Fruit fly (Drosophila melanogaster): Measurements from ENCODE around the gene HisRS.

The HisRS gene

dm6 chrX:18524594-18525266 is 9.5 kb downstream of the HisRS start (continued):
- TF ChIP-seq Mes4 (GFP tag; optimal IDR thresholded peaks at IDR 0.05) (no peak), CG18599 (GFP tag; optimal IDR thresholded peaks at IDR 0.05) (peak; percentile 50), nau (GFP tag; optimal IDR thresholded peaks at IDR 0.05) (peak; percentile 4), Ets65A (GFP tag) (peak; percentile 89), CG13424 (tag; optimal IDR thresholded peaks at IDR 0.05) (peak; percentile 59), unc-4 (GFP tag; IDR thresholded peaks at IDR 0.05; ENCODE audit: partially characterized antibody) (no peak), Chrac-16 (GFP tag; optimal IDR thresholded peaks at IDR 0.05) (peak; percentile 16), CG6813 (GFP tag; optimal IDR thresholded peaks at IDR 0.05) (peak; percentile 2), CG17359 (tag; optimal IDR thresholded peaks at IDR 0.05) (peak; percentile 34), CG15696 (tag; optimal IDR thresholded peaks at IDR 0.05) (peak; percentile 63), gem (tag; optimal IDR thresholded peaks at IDR 0.05) (peak; percentile 68), CG18476 (GFP tag; optimal IDR thresholded peaks at IDR 0.05) (peak; percentile 10), unpg (GFP tag; optimal IDR thresholded peaks at IDR 0.05) (peak; percentile 21), vfl (GFP tag; optimal IDR thresholded peaks at IDR 0.05) (no peak), Scr (GFP tag; IDR thresholded peaks at IDR 0.05; ENCODE audit: partially characterized antibody) (no peak), tin (GFP tag; optimal IDR thresholded peaks at IDR 0.05) (peak; percentile 40), PHDP (tag; optimal IDR thresholded peaks at IDR 0.05) (peak; percentile 25), Hr78 (GFP tag; optimal IDR thresholded peaks at IDR 0.05) (peak in 1 of 2 experiments; percentile 21), Asciz (GFP tag; optimal IDR thresholded peaks at IDR 0.05) (peak; percentile 55), CG30403 (GFP tag; optimal IDR thresholded peaks at IDR 0.05) (peak; percentile 48), CoRest (tag; optimal IDR thresholded peaks at IDR 0.05) (peak; percentile 43), Side (GFP tag; optimal IDR thresholded peaks at IDR 0.05) (no peak), lmd (GFP tag; IDR thresholded peaks at IDR 0.05) (peak; percentile 34; the same call in 1 of the 2 replicates), chif (GFP tag; optimal IDR thresholded peaks at IDR 0.05) (peak in 1 of 2 experiments; percentile 9), Hmr (GFP tag; optimal IDR thresholded peaks at IDR 0.05) (peak; percentile 9), sisA (GFP tag; IDR thresholded peaks at IDR 0.05) (peak; percentile 21; the same call in 1 of the 2 replicates), Blimp-1 (GFP tag; optimal IDR thresholded peaks at IDR 0.05) (peak; percentile 59), CG8359 (GFP tag; optimal IDR thresholded peaks at IDR 0.05; ENCODE audit: borderline replicate concordance) (peak; percentile 40), Ptx1 (GFP tag; IDR thresholded peaks at IDR 0.05) (0 out of 2 replicates have a peak, but pooled peaks have one; percentile 19), CG15073 (GFP tag; optimal IDR thresholded peaks at IDR 0.05) (no peak), bcd (GFP tag; optimal IDR thresholded peaks at IDR 0.05) (peak; percentile 51), CG31441 (GFP tag; IDR thresholded peaks at IDR 0.05) (peak; percentile 62), Max (GFP tag; optimal IDR thresholded peaks at IDR 0.05) (no peak), CG11456 (GFP tag; IDR thresholded peaks at IDR 0.05) (peak; percentile 10; the same call in 1 of the 3 replicates), dmrt99B (tag; optimal IDR thresholded peaks at IDR 0.05) (peak; percentile 53), Hr51 (GFP tag; optimal IDR thresholded peaks at IDR 0.05) (peak in 1 of 2 experiments; percentile 32), Jarid2 (GFP tag; optimal IDR thresholded peaks at IDR 0.05) (peak; percentile 23), Spps (tag; optimal IDR thresholded peaks at IDR 0.05) (peak; percentile 44), sug (tag; optimal IDR thresholded peaks at IDR 0.05) (peak; percentile 43), CG9437 (GFP tag; optimal IDR thresholded peaks at IDR 0.05) (peak; percentile 42), CG12391 (tag; optimal IDR thresholded peaks at IDR 0.05) (peak; percentile 43), CG9876 (GFP tag; optimal IDR thresholded peaks at IDR 0.05) (no peak), az2 (GFP tag; optimal IDR thresholded peaks at IDR 0.05) (peak; percentile 1), Med (GFP tag) (peak; percentile 46), sc (optimal IDR thresholded peaks at IDR 0.05) (no peak), sc (GFP tag; optimal IDR thresholded peaks at IDR 0.05) (peak; percentile 44), Dp (GFP tag; optimal IDR thresholded peaks at IDR 0.05) (no peak), row (GFP tag; IDR thresholded peaks at IDR 0.05) (peak; percentile 46)
